Fruit fly (Drosophila melanogaster): ENCODE measurements around the gene bur.
A peak's percentile ranks its signal among the peaks of the same experiment; 100 is the strongest.

The bur gene

DNA sequence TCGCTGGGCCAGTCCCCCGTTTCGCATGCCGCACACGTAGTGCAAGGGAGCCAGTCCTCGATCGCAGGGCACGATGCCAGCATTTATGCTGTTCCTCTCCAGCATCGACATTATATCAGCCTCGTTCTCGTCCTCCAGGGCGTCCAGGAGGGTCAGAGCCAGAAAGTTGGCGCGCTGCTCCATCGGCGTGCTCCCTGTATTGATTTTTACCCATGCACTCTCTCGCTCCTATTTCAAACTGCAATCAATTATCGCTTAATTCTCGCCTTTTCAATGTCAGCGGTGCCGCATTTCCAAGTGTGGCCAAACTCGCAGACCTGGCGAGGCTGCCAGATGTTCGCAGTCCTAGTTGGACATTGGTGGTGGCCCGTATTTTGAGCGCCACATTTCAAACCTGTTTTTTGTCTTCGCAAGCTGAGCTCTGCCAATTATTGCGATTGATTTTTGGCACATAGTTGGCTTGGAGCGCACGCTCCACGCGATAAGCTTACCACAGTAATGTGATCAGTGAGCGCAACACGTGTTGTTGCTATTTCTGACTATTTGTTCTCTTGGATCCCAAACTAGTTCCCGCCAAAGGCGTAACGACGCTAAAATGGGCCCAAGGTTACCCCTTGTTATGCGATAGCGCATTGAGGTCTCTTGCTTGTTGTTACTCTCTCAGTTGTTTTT lies 38.9 kb upstream of the bur start, which contains the start of gene CG8679 (continued):
- peak; percentile 50 for TF ChIP-seq CTCF (GFP tag; optimal IDR thresholded peaks at IDR 0.05)
- TF ChIP-seq CG31224 (GFP tag; IDR thresholded peaks at IDR 0.05) = no peak
- no peak for TF ChIP-seq ac (GFP tag; optimal IDR thresholded peaks at IDR 0.05)
- TF ChIP-seq Dfd (GFP tag; optimal IDR thresholded peaks at IDR 0.05) = no peak
- peak; percentile 31 for TF ChIP-seq CG17829 (tag; optimal IDR thresholded peaks at IDR 0.05)
- no peak for TF ChIP-seq Hmx (GFP tag; optimal IDR thresholded peaks at IDR 0.05)
- TF ChIP-seq Drgx (GFP tag; IDR thresholded peaks at IDR 0.05) = no peak
- TF ChIP-seq crol (GFP tag; IDR thresholded peaks at IDR 0.05) = no peak
- peak; percentile 16 for TF ChIP-seq CG2712 (tag; optimal IDR thresholded peaks at IDR 0.05)
- TF ChIP-seq CG12659 (GFP tag; optimal IDR thresholded peaks at IDR 0.05) = peak; percentile 45
- no peak for TF ChIP-seq Xbp1 (GFP tag; optimal IDR thresholded peaks at IDR 0.05)
- TF ChIP-seq NfI (GFP tag; optimal IDR thresholded peaks at IDR 0.05) = no peak
- peak; percentile 32 for TF ChIP-seq CG12219 (GFP tag; optimal IDR thresholded peaks at IDR 0.05)
- no peak for TF ChIP-seq CG11456 (GFP tag; IDR thresholded peaks at IDR 0.05)
- peak; percentile 77 for TF ChIP-seq CG34376 (GFP tag; optimal IDR thresholded peaks at IDR 0.05)
- TF ChIP-seq CG12155 (GFP tag; optimal IDR thresholded peaks at IDR 0.05) = peak; percentile 4
- peak; percentile 29; the same call in 1 of the 2 replicates for TF ChIP-seq bbx (GFP tag; IDR thresholded peaks at IDR 0.05; ENCODE audit: partially characterized antibody)
- TF ChIP-seq lab (GFP tag; optimal IDR thresholded peaks at IDR 0.05) = peak; percentile 27
- peak; percentile 77 for TF ChIP-seq mirr (GFP tag; optimal IDR thresholded peaks at IDR 0.05)
- TF ChIP-seq CG15514 (GFP tag; optimal IDR thresholded peaks at IDR 0.05) = peak; percentile 98
- peak; percentile 63 for TF ChIP-seq BEAF-32 (GFP tag; optimal IDR thresholded peaks at IDR 0.05)
- TF ChIP-seq her (GFP tag; optimal IDR thresholded peaks at IDR 0.05) = peak; percentile 14
- peak in 1 of 2 experiments; percentile 70 for TF ChIP-seq insv (GFP tag; optimal IDR thresholded peaks at IDR 0.05)
- peak; percentile 80 for TF ChIP-seq MBD-R2 (GFP tag; IDR thresholded peaks at IDR 0.05)
- TF ChIP-seq CG15696 (tag; optimal IDR thresholded peaks at IDR 0.05) = no peak
- peak; percentile 53 for TF ChIP-seq CG2116 (GFP tag; optimal IDR thresholded peaks at IDR 0.05)
- TF ChIP-seq schlank (tag; optimal IDR thresholded peaks at IDR 0.05) = peak; percentile 35
- TF ChIP-seq corto (GFP tag; optimal IDR thresholded peaks at IDR 0.05) = no peak
- TF ChIP-seq CG1603 (tag; optimal IDR thresholded peaks at IDR 0.05) = peak; percentile 83
- peak; percentile 28 for TF ChIP-seq CG8290 (GFP tag; optimal IDR thresholded peaks at IDR 0.05)
- peak in 1 of 2 experiments; percentile 55 for TF ChIP-seq CG8290 (tag; optimal IDR thresholded peaks at IDR 0.05)
- peak; percentile 86 for TF ChIP-seq trem (tag; optimal IDR thresholded peaks at IDR 0.05)
- peak; percentile 55 for TF ChIP-seq CG10543 (GFP tag; optimal IDR thresholded peaks at IDR 0.05)
- no peak for TF ChIP-seq emc (GFP tag; optimal IDR thresholded peaks at IDR 0.05)
- TF ChIP-seq CG17328 (GFP tag; IDR thresholded peaks at IDR 0.05) = 0 out of 2 replicates have a peak, but pooled peaks have one; percentile 42
- TF ChIP-seq Spps (tag; optimal IDR thresholded peaks at IDR 0.05) = no peak
- peak; percentile 49; the same call in 1 of the 2 replicates for TF ChIP-seq amos (GFP tag; IDR thresholded peaks at IDR 0.05; ENCODE audit: partially characterized antibody)
- TF ChIP-seq Elba2 (GFP tag; optimal IDR thresholded peaks at IDR 0.05) = peak; percentile 67
- TF ChIP-seq ftz-f1 (GFP tag; optimal IDR thresholded peaks at IDR 0.05) = peak; percentile 97
- peak; percentile 45 for TF ChIP-seq dm (GFP tag; optimal IDR thresholded peaks at IDR 0.05)
- TF ChIP-seq CrebB (tag; optimal IDR thresholded peaks at IDR 0.05) = no peak
- no peak for TF ChIP-seq HLHmδ (GFP tag; optimal IDR thresholded peaks at IDR 0.05)
- peak; percentile 46 for TF ChIP-seq knrl (GFP tag; IDR thresholded peaks at IDR 0.05; ENCODE audit: partially characterized antibody)
- no peak for TF ChIP-seq CG7839 (tag; optimal IDR thresholded peaks at IDR 0.05)
- TF ChIP-seq inv (GFP tag; IDR thresholded peaks at IDR 0.05; ENCODE audit: partially characterized antibody) = 0 out of 2 replicates have a peak, but pooled peaks have one; percentile 21
- TF ChIP-seq onecut (GFP tag; IDR thresholded peaks at IDR 0.05) = peak; percentile 32
- TF ChIP-seq CG8924 (tag; optimal IDR thresholded peaks at IDR 0.05) = peak; percentile 16
- no peak for TF ChIP-seq z (GFP tag; IDR thresholded peaks at IDR 0.05)
- peak; percentile 96 for TF ChIP-seq CG9797 (GFP tag; optimal IDR thresholded peaks at IDR 0.05)

All from whole organism, embryonic.